Worm (Caenorhabditis elegans) whole organism, L3 larva: Measurements from ENCODE around the gene kynu-1.

ENCODE experiments used
- R02D3.7 ChIP-seq: fragments of 150-350 bp; optimal IDR thresholded peaks from 2 replicates; lab custom pipeline; 2014; ENCODE audit warnings: missing biosample characterization, missing genetic modification characterization
- ama-1 ChIP-seq: fragments of 150-350 bp; optimal IDR thresholded peaks from 2 replicates; lab custom pipeline; 2018
- ceh-28 ChIP-seq: fragments of 150-350 bp; optimal IDR thresholded peaks from 2 replicates; lab custom pipeline; 2014; ENCODE audit warnings: missing biosample characterization, missing genetic modification reagents, missing genetic modification characterization
- ceh-82 ChIP-seq: fragments of 150-350 bp; optimal IDR thresholded peaks from 2 replicates; lab custom pipeline; 2014; ENCODE audit warnings: missing biosample characterization, missing genetic modification characterization
- egl-5 ChIP-seq: fragments of 150-350 bp; optimal IDR thresholded peaks from 2 replicates; lab custom pipeline; 2017; ENCODE audit warnings: missing biosample characterization, missing genetic modification reagents, missing genetic modification characterization, inconsistent platforms
- elt-3 ChIP-seq, 3 experiments: fragments of 150-350 bp in 1 of 3; sonication (generic microtip) in 2 of 3; optimal IDR thresholded peaks; 2 replicates in 2 of 3; 4 replicates in 1 of 3; lab custom pipeline; 2014 to 2017; ENCODE audit warnings: missing biosample characterization in 3 of 3, missing genetic modification characterization in 3 of 3
- fos-1 ChIP-seq: fragments of 150-350 bp; optimal IDR thresholded peaks from 2 replicates; lab custom pipeline; 2014; ENCODE audit warnings: missing biosample characterization, missing genetic modification characterization
- jun-1 ChIP-seq: fragments of 150-350 bp; optimal IDR thresholded peaks from 2 replicates; lab custom pipeline; 2014; ENCODE audit warnings: missing biosample characterization, missing genetic modification reagents, missing genetic modification characterization
- lin-39 ChIP-seq: fragments of 150-350 bp; optimal IDR thresholded peaks from 2 replicates; lab custom pipeline; 2018; ENCODE audit warnings: missing biosample characterization, missing genetic modification reagents, missing genetic modification characterization
- nhr-12 ChIP-seq: fragments of 150-350 bp; optimal IDR thresholded peaks from 2 replicates; lab custom pipeline; 2014; ENCODE audit warnings: missing biosample characterization, missing genetic modification characterization
- nhr-23 ChIP-seq: fragments of 150-350 bp; optimal IDR thresholded peaks from 2 replicates; lab custom pipeline; 2014; ENCODE audit warnings: missing biosample characterization, missing genetic modification reagents, missing genetic modification characterization
- nhr-77 ChIP-seq: fragments of 150-350 bp; optimal IDR thresholded peaks from 2 replicates; lab custom pipeline; 2014; ENCODE audit warnings: missing biosample characterization, missing genetic modification characterization
- snpc-4 ChIP-seq: fragments of 150-350 bp; optimal IDR thresholded peaks from 2 replicates; lab custom pipeline; 2014; ENCODE audit warnings: missing biosample characterization, missing genetic modification characterization
- ztf-4 ChIP-seq: fragments of 150-350 bp; optimal IDR thresholded peaks from 2 replicates; lab custom pipeline; 2014; ENCODE audit warnings: missing biosample characterization, missing genetic modification characterization

- TF ChIP-seq nhr-77 (tag; lab: Kevin White, UChicago) (no peak), fos-1 (tag; lab: Kevin White, UChicago) (no peak), egl-5 (tag; lab: Kevin White, UChicago) (no peak), lin-39 (tag; lab: Kevin White, UChicago) (no peak), nhr-23 (tag; lab: Kevin White, UChicago) (no peak), ceh-28 (tag; lab: Kevin White, UChicago) (no peak), ztf-4 (tag; lab: Kevin White, UChicago) (no peak), ama-1 (lab: Kevin White, UChicago) (no peak), R02D3.7 (no peak), nhr-12 (no peak), snpc-4 (tag; lab: Kevin White, UChicago) (no peak), jun-1 (tag; lab: Kevin White, UChicago) (no peak), elt-3 (tag; optimal IDR thresholded peaks at IDR 0.05; lab: Kevin White, UChicago) (no peak), ceh-82 (tag; lab: Kevin White, UChicago) (no peak)
Observed at ce11 chrX:6121279-6121678, 12.1 kb upstream of the kynu-1 start.
